Worm (Caenorhabditis elegans): Measurements from ENCODE around the gene Y50E8A.1.

DNA sequence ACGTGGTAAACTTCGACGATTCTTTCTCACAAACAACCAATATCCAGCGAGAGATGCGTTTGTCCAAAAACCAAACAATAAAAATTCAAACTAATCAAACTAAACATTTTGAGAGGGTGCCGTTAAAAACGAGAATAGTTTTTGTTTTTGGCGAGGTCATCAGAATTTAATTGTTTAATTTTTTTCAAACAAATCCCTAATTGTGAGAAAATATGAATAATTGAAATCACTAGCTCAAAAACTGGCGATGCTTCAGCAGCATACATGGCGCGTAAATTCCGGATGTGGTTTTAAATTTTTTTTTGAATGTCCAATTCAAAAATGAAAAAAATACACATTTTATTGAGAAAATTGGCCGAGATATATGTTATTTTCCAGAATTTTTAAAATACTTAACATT, 7.2 kb upstream of the Y50E8A.1 start, which contains the start of gene R08A2.1:
- TF ChIP-seq pha-4 (tag; optimal IDR thresholded peaks at IDR 0.05), result no peak
- TF ChIP-seq nhr-28 (tag; optimal IDR thresholded peaks at IDR 0.05), result no peak
- no peak for TF ChIP-seq nhr-12 (tag; optimal IDR thresholded peaks at IDR 0.05)
- no peak for TF ChIP-seq mls-2 (tag; optimal IDR thresholded peaks at IDR 0.05)
- TF ChIP-seq flh-1 (GFP tag; optimal IDR thresholded peaks at IDR 0.05), result no peak
- no peak for TF ChIP-seq ztf-11 (tag; optimal IDR thresholded peaks at IDR 0.05)
- no peak for TF ChIP-seq elt-3 (tag; optimal IDR thresholded peaks at IDR 0.05)
- TF ChIP-seq unc-39 (tag; optimal IDR thresholded peaks at IDR 0.05), result no peak
- no peak for TF ChIP-seq unc-62 (GFP tag; optimal IDR thresholded peaks at IDR 0.05)
- TF ChIP-seq elt-1 (tag; optimal IDR thresholded peaks at IDR 0.05; ENCODE audit: borderline replicate concordance, insufficient read depth), result no peak
- no peak for TF ChIP-seq lsy-2 (tag; optimal IDR thresholded peaks at IDR 0.05)
- TF ChIP-seq blmp-1 (tag; optimal IDR thresholded peaks at IDR 0.05), result no peak
- TF ChIP-seq mep-1 (tag; optimal IDR thresholded peaks at IDR 0.05), result no peak
